Fruit fly (Drosophila melanogaster) whole organism, embryonic: Measurements from ENCODE around the gene CG13038.
A peak's percentile ranks its signal among the peaks of the same experiment; 100 is the strongest.

Source experiments
- BEAF-32 ChIP-seq: fragments of 200-800 bp; sonication (Bioruptor generic); optimal IDR thresholded peaks from 3 replicates; lab custom pipeline; 2017; ENCODE audit warnings: missing biosample characterization, missing genetic modification characterization, mild to moderate bottlenecking, moderate library complexity, missing genetic modification reagents
- CG10543 ChIP-seq: fragments of 200-800 bp; sonication (Bioruptor generic); optimal IDR thresholded peaks from 3 replicates; lab custom pipeline; 2017; ENCODE audit warnings: missing biosample characterization, mild to moderate bottlenecking, missing genetic modification characterization, moderate library complexity
- CG14710 ChIP-seq: fragments of 200-800 bp; sonication (Bioruptor generic); optimal IDR thresholded peaks from 3 replicates; lab custom pipeline; 2019; ENCODE audit warnings: missing biosample characterization, mild to moderate bottlenecking, missing genetic modification characterization, moderate library complexity
- CG15514 ChIP-seq: fragments of 200-800 bp; sonication (Bioruptor generic); optimal IDR thresholded peaks from 3 replicates; lab custom pipeline; 2017; ENCODE audit warnings: missing biosample characterization, missing genetic modification characterization, mild to moderate bottlenecking, moderate library complexity, missing genetic modification reagents
- CG15696 ChIP-seq: fragments of 200-800 bp; sonication (Bioruptor generic); optimal IDR thresholded peaks from 2 replicates; lab custom pipeline; 2019; ENCODE audit warnings: missing biosample characterization, mild to moderate bottlenecking, missing genetic modification characterization, moderate library complexity
- CG17359 ChIP-seq: fragments of 200-800 bp; sonication (Bioruptor generic); optimal IDR thresholded peaks from 3 replicates; lab custom pipeline; 2018; ENCODE audit warnings: missing biosample characterization, mild to moderate bottlenecking, missing genetic modification characterization, moderate library complexity
- CG2678 ChIP-seq: fragments of 200-800 bp; sonication (Bioruptor generic); optimal IDR thresholded peaks from 3 replicates; lab custom pipeline; 2019; ENCODE audit warnings: missing biosample characterization, mild to moderate bottlenecking, missing genetic modification characterization, moderate library complexity
- CG32767 ChIP-seq: fragments of 200-800 bp; sonication (Bioruptor generic); IDR thresholded peaks from 2 replicates; pipeline ENCODE4 v1.3.6; 2022; ENCODE audit warnings: missing biosample characterization, missing genetic modification characterization
- CG34376 ChIP-seq: fragments of 200-800 bp; sonication (Bioruptor generic); optimal IDR thresholded peaks from 2 replicates; lab custom pipeline; 2018; ENCODE audit warnings: missing biosample characterization, mild to moderate bottlenecking, missing genetic modification characterization
- CG34422 ChIP-seq: fragments of 200-800 bp; sonication (Bioruptor generic); IDR thresholded peaks from 3 replicates; pipeline ENCODE4 v1.3.6; 2022; ENCODE audit warnings: missing biosample characterization, missing genetic modification characterization
- CG4282 ChIP-seq: fragments of 200-800 bp; sonication (Bioruptor generic); optimal IDR thresholded peaks from 2 replicates; lab custom pipeline; 2016; ENCODE audit warnings: missing biosample characterization, missing genetic modification characterization
- CG4854 ChIP-seq: fragments of 200-800 bp; sonication (Bioruptor generic); optimal IDR thresholded peaks from 2 replicates; lab custom pipeline; 2016; ENCODE audit warnings: missing biosample characterization, missing genetic modification characterization, inconsistent platforms
- CG7786 ChIP-seq: fragments of 200-800 bp; sonication (Bioruptor generic); optimal IDR thresholded peaks from 2 replicates; lab custom pipeline; 2016; ENCODE audit warnings: missing biosample characterization, missing genetic modification characterization
- CG8089 ChIP-seq: fragments of 200-800 bp; sonication (Bioruptor generic); optimal IDR thresholded peaks from 3 replicates; lab custom pipeline; 2016; ENCODE audit warnings: missing biosample characterization, missing genetic modification characterization
- CG8290 ChIP-seq, 3 experiments: fragments of 200-800 bp; sonication (Bioruptor generic); optimal IDR thresholded peaks; 2 replicates each; lab custom pipeline; 2016 to 2019; ENCODE audit warnings: missing biosample characterization in 3 of 3, missing genetic modification characterization in 3 of 3, mild to moderate bottlenecking in 2 of 3, moderate library complexity in 1 of 3
- CG8388 ChIP-seq: fragments of 200-800 bp; sonication (Bioruptor generic); optimal IDR thresholded peaks from 2 replicates; lab custom pipeline; 2019; ENCODE audit warnings: missing biosample characterization, mild to moderate bottlenecking, missing genetic modification characterization, moderate library complexity
- CG9609 ChIP-seq: fragments of 200-800 bp; sonication (Bioruptor generic); optimal IDR thresholded peaks from 3 replicates; lab custom pipeline; 2016; ENCODE audit warnings: missing biosample characterization, missing genetic modification characterization
- CG9797 ChIP-seq: fragments of 200-800 bp; sonication (Bioruptor generic); optimal IDR thresholded peaks from 3 replicates; lab custom pipeline; 2018; ENCODE audit warnings: missing biosample characterization, mild to moderate bottlenecking, missing genetic modification characterization
- D ChIP-seq, 2 experiments: fragments of 200-800 bp in 1 of 2; fragments of >200 bp in 1 of 2; sonication (Bioruptor generic) in 1 of 2; optimal IDR thresholded peaks; 2 replicates in 1 of 2; 3 replicates in 1 of 2; lab custom pipeline; 2017; ENCODE audit warnings: mild to moderate bottlenecking in 1 of 2, missing biosample characterization in 1 of 2, missing genetic modification characterization in 1 of 2, missing genetic modification reagents in 1 of 2
- E2f1 ChIP-seq: fragments of 200-800 bp; sonication (Bioruptor generic); IDR thresholded peaks from 2 replicates; pipeline ENCODE4 v1.3.6; 2022; ENCODE audit warnings: missing biosample characterization, missing genetic modification characterization
- E2f2 ChIP-seq: fragments of 200-800 bp; sonication (Bioruptor generic); IDR thresholded peaks from 2 replicates; pipeline ENCODE4 v1.3.6; 2022; ENCODE audit warnings: missing biosample characterization, missing genetic modification characterization
- Ets97D ChIP-seq: fragments of 200-800 bp; sonication (Bioruptor generic); optimal IDR thresholded peaks from 3 replicates; lab custom pipeline; 2016; ENCODE audit warnings: missing biosample characterization, missing genetic modification characterization
- Fer1 ChIP-seq: fragments of 200-800 bp; sonication (Bioruptor generic); optimal IDR thresholded peaks from 2 replicates; lab custom pipeline; 2017; ENCODE audit warnings: missing biosample characterization, mild to moderate bottlenecking, missing genetic modification characterization
- HmgZ ChIP-seq: fragments of 200-800 bp; sonication (Bioruptor generic); optimal IDR thresholded peaks from 2 replicates; lab custom pipeline; 2018; ENCODE audit warnings: missing biosample characterization, mild to moderate bottlenecking, missing genetic modification characterization
- Hr39 ChIP-seq: fragments of >200 bp; optimal IDR thresholded peaks from 2 replicates; lab custom pipeline; 2017
- Med ChIP-seq: fragments of 200-800 bp; sonication (Bioruptor generic); peaks from one replicate; lab custom pipeline; 2016; ENCODE audit warnings: missing biosample characterization, missing genetic modification characterization, mild to moderate bottlenecking, inconsistent platforms, moderate library complexity
- PHDP ChIP-seq: fragments of 200-800 bp; sonication (Bioruptor generic); optimal IDR thresholded peaks from 3 replicates; lab custom pipeline; 2018; ENCODE audit warnings: missing biosample characterization, mild to moderate bottlenecking, missing genetic modification characterization, moderate library complexity
- Pdp1 ChIP-seq, 2 experiments: fragments of 200-800 bp; sonication (Bioruptor generic); optimal IDR thresholded peaks; 3 replicates each; lab custom pipeline; 2016; ENCODE audit warnings: missing biosample characterization in 2 of 2, missing genetic modification characterization in 2 of 2, mild to moderate bottlenecking in 1 of 2, moderate library complexity in 1 of 2
- Scr ChIP-seq: fragments of 200-800 bp; sonication (Bioruptor generic); IDR thresholded peaks from 2 replicates; pipeline ENCODE4 v1.3.6; 2022; ENCODE audit warnings: missing biosample characterization, missing genetic modification characterization; ENCODE audit not compliant: partially characterized antibody
- Sry-δ ChIP-seq: fragments of 200-800 bp; sonication (Bioruptor generic); optimal IDR thresholded peaks from 2 replicates; lab custom pipeline; 2016; ENCODE audit warnings: missing biosample characterization, missing genetic modification characterization
- Stat92E ChIP-seq, 3 experiments: fragments of >200 bp in 2 of 3; fragments of 200-800 bp in 1 of 3; sonication (Bioruptor generic) in 1 of 3; optimal IDR thresholded peaks; 2 replicates each; lab custom pipeline; 2017 to 2019; ENCODE audit warnings: missing biosample characterization in 3 of 3, missing genetic modification characterization in 3 of 3, mild to moderate bottlenecking in 1 of 3, moderate library complexity in 1 of 3
- Trl ChIP-seq, 3 experiments: fragments of >200 bp in 2 of 3; fragments of 200-800 bp in 1 of 3; sonication (Bioruptor generic) in 1 of 3; optimal IDR thresholded peaks; 2 replicates in 1 of 3; 3 replicates in 2 of 3; lab custom pipeline; 2016 to 2017; ENCODE audit warnings: missing biosample characterization in 1 of 3, missing genetic modification characterization in 1 of 3
- bab2 ChIP-seq: fragments of 200-800 bp; sonication (Bioruptor generic); optimal IDR thresholded peaks from 2 replicates; lab custom pipeline; 2016; ENCODE audit warnings: missing biosample characterization, missing genetic modification characterization
- chinmo ChIP-seq: fragments of 200-800 bp; sonication (Bioruptor generic); IDR thresholded peaks from 4 replicates; pipeline ENCODE4 v1.3.6; 2022; ENCODE audit warnings: missing biosample characterization, missing genetic modification characterization; ENCODE audit not compliant: partially characterized antibody
- dm ChIP-seq: fragments of 200-800 bp; sonication (Bioruptor generic); optimal IDR thresholded peaks from 3 replicates; lab custom pipeline; 2016; ENCODE audit warnings: missing biosample characterization, missing genetic modification characterization
- hkb ChIP-seq, 2 experiments: fragments of 200-800 bp in 1 of 2; fragments of >200 bp in 1 of 2; sonication (Bioruptor generic) in 1 of 2; IDR thresholded peaks in 1 of 2; optimal IDR thresholded peaks in 1 of 2; 2 replicates each; pipeline versions ENCODE4 v1.3.6 to Lab custom; 2017 to 2022; ENCODE audit warnings: missing biosample characterization in 1 of 2, missing genetic modification characterization in 1 of 2
- nerfin-2 ChIP-seq: fragments of 200-800 bp; sonication (Bioruptor generic); IDR thresholded peaks from 2 replicates; pipeline ENCODE4 v1.3.6; 2022; ENCODE audit warnings: missing biosample characterization, missing genetic modification characterization; ENCODE audit not compliant: partially characterized antibody
- otp ChIP-seq: fragments of 200-800 bp; sonication (Bioruptor generic); IDR thresholded peaks from 3 replicates; pipeline ENCODE4, ENCODE4 v1.3.6; 2022; ENCODE audit warnings: missing biosample characterization, missing genetic modification characterization
- pfk ChIP-seq: fragments of 200-800 bp; sonication (Bioruptor generic); optimal IDR thresholded peaks from 2 replicates; lab custom pipeline; 2018; ENCODE audit warnings: missing biosample characterization, mild to moderate bottlenecking, missing genetic modification characterization, moderate library complexity
- pzg ChIP-seq: fragments of 200-800 bp; sonication (Bioruptor generic); optimal IDR thresholded peaks from 3 replicates; lab custom pipeline; 2018; ENCODE audit warnings: missing biosample characterization, mild to moderate bottlenecking, missing genetic modification characterization, moderate library complexity
- tgo ChIP-seq: fragments of 200-800 bp; sonication (Bioruptor generic); IDR thresholded peaks from 3 replicates; pipeline ENCODE4 v1.3.6; 2022; ENCODE audit warnings: missing biosample characterization, missing genetic modification characterization
- vvl ChIP-seq: fragments of 200-800 bp; sonication (Bioruptor generic); IDR thresholded peaks from 2 replicates; pipeline ENCODE4 v1.3.6; 2022; ENCODE audit warnings: missing biosample characterization, missing genetic modification characterization
- zf30C ChIP-seq: fragments of 200-800 bp; sonication (Bioruptor generic); optimal IDR thresholded peaks from 3 replicates; lab custom pipeline; 2018; ENCODE audit warnings: missing biosample characterization, mild to moderate bottlenecking, missing genetic modification characterization

Gene CG13038

DNA sequence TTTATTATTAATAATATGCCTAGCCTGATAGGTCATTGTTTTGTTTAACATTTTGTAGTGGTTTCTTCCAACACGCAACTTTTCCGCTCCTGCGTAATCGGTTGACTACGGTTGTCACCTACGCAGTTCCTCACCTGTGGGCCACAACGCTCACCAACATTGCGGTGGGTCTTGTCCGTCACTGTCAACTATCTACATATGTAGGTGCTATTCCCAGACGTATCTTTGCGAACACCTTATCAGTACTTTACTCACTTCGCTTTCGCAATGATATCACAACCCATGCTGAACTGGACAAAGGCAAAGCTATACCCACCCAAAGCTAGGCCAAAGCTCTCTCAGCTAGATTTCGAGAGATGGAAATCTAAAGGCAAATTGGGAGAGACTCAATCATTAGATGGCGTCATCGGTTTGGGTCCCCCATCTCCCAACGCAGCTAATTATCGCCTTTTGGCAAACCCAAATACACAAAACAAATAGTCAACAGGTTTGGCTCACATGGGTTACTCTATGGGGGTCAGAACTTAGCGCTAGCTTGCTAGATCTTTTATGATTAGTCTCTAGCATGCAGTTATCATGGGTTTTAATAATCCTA is 28.6 kb upstream of the CG13038 start (continued):
- TF ChIP-seq CG34376 (peak; percentile 93), Trl (optimal IDR thresholded peaks at IDR 0.05; lab: Kevin White, UChicago) (peak in 1 of 2 experiments; percentile 53), Trl (GFP tag; optimal IDR thresholded peaks at IDR 0.05; lab: Kevin White, UChicago) (no peak), Sry-δ (no peak), CG10543 (peak; percentile 11), Fer1 (GFP tag; lab: Kevin White, UChicago) (peak; percentile 25), CG8089 (GFP tag; lab: Kevin White, UChicago) (no peak), Pdp1 (GFP tag; optimal IDR thresholded peaks at IDR 0.05; lab: Kevin White, UChicago) (peak in 1 of 2 experiments; percentile 49), chinmo (GFP tag; lab: Robert Waterston, UW) (peak; percentile 83; the same call in 2 of the 4 replicates), PHDP (tag; lab: Kevin White, UChicago) (peak; percentile 8), Med (GFP tag; lab: Kevin White, UChicago) (peak; percentile 51)

DNA sequence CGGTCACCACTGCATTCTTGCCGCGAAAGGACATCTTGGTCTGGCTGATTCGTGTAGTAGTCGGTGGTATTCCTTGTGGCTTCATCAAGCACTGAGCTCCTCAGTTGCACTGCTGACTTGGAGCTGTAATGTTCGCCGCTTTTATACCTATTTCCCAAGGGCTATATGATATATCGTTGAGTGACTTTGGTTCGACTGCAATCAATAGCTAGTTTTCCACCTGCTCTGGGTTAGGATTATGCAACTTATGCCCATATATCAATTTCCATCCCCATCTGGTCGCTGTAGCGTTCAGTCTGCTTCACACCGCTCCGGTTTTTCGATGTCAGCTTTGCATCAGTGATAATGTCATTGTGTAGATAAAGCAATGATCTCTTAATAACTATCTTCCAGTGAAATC is 26.5 kb upstream of the CG13038 start, which contains the start of gene Pdh:
Pdh (minus strand) TSS at position 101 of the 400 bp plus-strand sequence.
- no peak for TF ChIP-seq CG9609
- no peak for TF ChIP-seq dm (GFP tag; lab: Kevin White, UChicago)
- TF ChIP-seq hkb (optimal IDR thresholded peaks at IDR 0.05; lab: Kevin White, UChicago), result no peak
- TF ChIP-seq hkb (GFP tag; IDR thresholded peaks at IDR 0.05; lab: Robert Waterston, UW), result no peak
- peak; percentile 57 for TF ChIP-seq Med (GFP tag; lab: Kevin White, UChicago)
- TF ChIP-seq CG32767, result no peak
- no peak for TF ChIP-seq CG15696 (tag; lab: Kevin White, UChicago)
- no peak for TF ChIP-seq E2f1 (GFP tag; lab: Robert Waterston, UW)
- TF ChIP-seq Hr39 (lab: Kevin White, UChicago), result no peak
- TF ChIP-seq Pdp1 (GFP tag; optimal IDR thresholded peaks at IDR 0.05; lab: Kevin White, UChicago), result peak in 1 of 2 experiments; percentile 0
- no peak for TF ChIP-seq CG17359
- no peak for TF ChIP-seq nerfin-2 (GFP tag; lab: Robert Waterston, UW)
- no peak for TF ChIP-seq CG2678 (tag; lab: Kevin White, UChicago)
- no peak for TF ChIP-seq D (optimal IDR thresholded peaks at IDR 0.05; lab: Kevin White, UChicago)
- TF ChIP-seq D (GFP tag; optimal IDR thresholded peaks at IDR 0.05; lab: Kevin White, UChicago), result no peak
- no peak for TF ChIP-seq CG8388
- no peak for TF ChIP-seq bab2 (GFP tag; lab: Kevin White, UChicago)

DNA sequence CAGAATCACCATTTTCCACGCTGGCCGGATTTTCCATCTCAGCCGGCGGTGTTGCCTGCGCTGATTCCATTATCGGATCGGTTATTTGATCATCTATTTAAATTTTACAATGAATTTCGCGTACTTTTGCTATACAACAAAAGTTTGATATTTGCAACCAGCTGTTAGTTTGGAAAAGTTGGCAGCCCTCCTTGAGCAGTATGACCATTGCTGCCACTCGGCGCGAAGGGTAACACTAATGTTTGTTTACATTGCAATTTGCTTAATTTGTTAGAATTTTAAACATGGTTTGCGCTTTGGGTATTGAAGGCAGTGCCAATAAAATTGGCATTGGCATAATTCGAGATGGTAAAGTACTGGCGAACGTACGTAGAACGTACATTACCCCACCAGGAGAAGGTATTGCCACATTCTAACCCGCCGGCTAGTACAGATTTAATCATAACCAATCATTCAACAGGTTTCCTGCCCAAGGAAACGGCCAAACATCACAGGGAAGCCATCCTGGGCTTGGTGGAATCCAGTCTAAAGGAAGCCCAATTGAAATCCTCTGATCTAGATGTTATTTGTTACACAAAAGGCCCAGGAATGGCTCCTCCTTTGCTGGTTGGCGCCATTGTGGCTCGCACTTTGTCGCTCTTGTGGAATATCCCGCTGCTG is 24.2 kb upstream of the CG13038 start, which contains the start of the genes Golgin104 and Tcs3:
Golgin104 (minus strand) TSS at position 182 of the 660 bp plus-strand sequence.
Tcs3 (plus strand) TSS at position 222 of the 660 bp plus-strand sequence.
- TF ChIP-seq CG4854 (GFP tag; lab: Kevin White, UChicago) (no peak), CG14710 (peak; percentile 30), E2f2 (GFP tag; lab: Robert Waterston, UW) (peak; percentile 59), tgo (GFP tag; lab: Robert Waterston, UW) (no peak), Stat92E (GFP tag; optimal IDR thresholded peaks at IDR 0.05; lab: Kevin White, UChicago) (peak in 1 of 3 experiments; percentile 80), CG8290 (GFP tag; optimal IDR thresholded peaks at IDR 0.05; lab: Kevin White, UChicago) (no peak), CG8290 (tag; optimal IDR thresholded peaks at IDR 0.05; lab: Kevin White, UChicago) (no peak), Scr (GFP tag; lab: Robert Waterston, UW) (peak; percentile 38; the same call in 1 of the 2 replicates), Ets97D (GFP tag; lab: Kevin White, UChicago) (peak; percentile 26), zf30C (no peak), CG7786 (GFP tag; lab: Kevin White, UChicago) (no peak), pfk (GFP tag; lab: Kevin White, UChicago) (no peak), CG4282 (no peak), otp (GFP tag; lab: Robert Waterston, UW) (0 out of 3 replicates have a peak, but pooled peaks have one; percentile 21), vvl (GFP tag; lab: Robert Waterston, UW) (peak; percentile 19; the same call in 1 of the 2 replicates), BEAF-32 (peak; percentile 21), HmgZ (peak; percentile 63), CG9797 (GFP tag; lab: Kevin White, UChicago) (peak; percentile 89), CG15514 (GFP tag; lab: Kevin White, UChicago) (peak; percentile 36), pzg (GFP tag; lab: Kevin White, UChicago) (peak; percentile 75), CG34422 (GFP tag; lab: Robert Waterston, UW) (peak; percentile 49; the same call in 1 of the 3 replicates)
